Worm (Caenorhabditis elegans) whole organism, L4 larva: Measurements from ENCODE around the gene egl-10.

Experiments used
- F10B5.3 ChIP-seq: sonication (generic microtip); optimal IDR thresholded peaks from 2 replicates; lab custom pipeline; 2016; ENCODE audit warnings: mild to moderate bottlenecking, missing genetic modification characterization, missing compliant biosample characterization
- F37D6.2 ChIP-seq: sonication (generic microtip); optimal IDR thresholded peaks from 2 replicates; lab custom pipeline; 2016; ENCODE audit warnings: mild to moderate bottlenecking, missing genetic modification characterization, missing compliant biosample characterization
- F49E8.2 ChIP-seq: sonication (generic microtip); optimal IDR thresholded peaks from 2 replicates; lab custom pipeline; 2016; ENCODE audit warnings: missing compliant biosample characterization, mild to moderate bottlenecking, missing genetic modification characterization, borderline replicate concordance
- R02D3.7 ChIP-seq: fragments of 150-350 bp; sonication (generic microtip); optimal IDR thresholded peaks from 3 replicates; lab custom pipeline; 2014; ENCODE audit warnings: missing biosample characterization, missing genetic modification characterization
- T26A8.4 ChIP-seq: fragments of 200-800 bp; sonication (Bioruptor generic); IDR thresholded peaks from 2 replicates; pipeline ENCODE4 v1.3.6; 2022; ENCODE audit warnings: missing genetic modification characterization, missing compliant biosample characterization
- Y5F2A.4 ChIP-seq: fragments of 200-800 bp; sonication (Bioruptor generic); optimal IDR thresholded peaks from 2 replicates; lab custom pipeline; 2018; ENCODE audit warnings: mild to moderate bottlenecking, missing genetic modification characterization, missing compliant biosample characterization
- ZK337.2 ChIP-seq: fragments of 200-800 bp; sonication (Bioruptor generic); IDR thresholded peaks from 2 replicates; pipeline ENCODE4 v1.3.6; 2022; ENCODE audit warnings: missing genetic modification reagents, missing genetic modification characterization, missing compliant biosample characterization
- ZK546.5 ChIP-seq, 2 experiments: sonication (generic microtip); optimal IDR thresholded peaks; 2 replicates each; lab custom pipeline; 2017; ENCODE audit warnings: missing biosample characterization in 2 of 2, missing genetic modification characterization in 2 of 2
- aha-1 ChIP-seq: fragments of 150-350 bp; peaks from one replicate; lab custom pipeline; 2014; ENCODE audit warnings: missing biosample characterization, missing genetic modification characterization
- ceh-32 ChIP-seq: sonication (generic microtip); optimal IDR thresholded peaks from 2 replicates; lab custom pipeline; 2016; ENCODE audit warnings: mild to moderate bottlenecking, missing genetic modification characterization, missing compliant biosample characterization; ENCODE audit not compliant: poor library complexity
- ceh-82 ChIP-seq: sonication (generic microtip); optimal IDR thresholded peaks from 2 replicates; lab custom pipeline; 2017; ENCODE audit warnings: missing biosample characterization, missing genetic modification characterization
- ces-1 ChIP-seq: fragments of 150-350 bp; sonication (generic microtip); optimal IDR thresholded peaks from 4 replicates; lab custom pipeline; 2014; ENCODE audit warnings: missing biosample characterization, missing genetic modification reagents, missing genetic modification characterization
- ctbp-1 ChIP-seq: fragments of 200-800 bp; sonication (Bioruptor generic); IDR thresholded peaks from 2 replicates; pipeline ENCODE4 v1.3.6; 2022; ENCODE audit warnings: missing genetic modification reagents, missing genetic modification characterization, missing compliant biosample characterization
- daf-16 ChIP-seq, 3 experiments: sonication (generic microtip); optimal IDR thresholded peaks; 2 replicates each; lab custom pipeline; 2016 to 2017; ENCODE audit warnings: missing genetic modification characterization in 3 of 3, missing genetic modification reagents in 3 of 3, mild to moderate bottlenecking in 2 of 3, missing compliant biosample characterization in 2 of 3, missing biosample characterization in 1 of 3, moderate library complexity in 1 of 3
- daf-8 ChIP-seq: fragments of 200-800 bp; sonication (Bioruptor generic); IDR thresholded peaks from 2 replicates; pipeline ENCODE4 v1.3.6; 2022; ENCODE audit warnings: missing genetic modification characterization, missing compliant biosample characterization
- dpl-1 ChIP-seq: fragments of 150-350 bp; optimal IDR thresholded peaks from 2 replicates; lab custom pipeline; 2014; ENCODE audit warnings: missing biosample characterization, missing genetic modification reagents, missing genetic modification characterization
- hif-1 ChIP-seq, 2 experiments: sonication (generic microtip); optimal IDR thresholded peaks; 2 replicates each; lab custom pipeline; 2016 to 2017; ENCODE audit warnings: missing compliant biosample characterization in 2 of 2, missing genetic modification characterization in 2 of 2, missing genetic modification reagents in 2 of 2, missing genotype in 2 of 2, mild to moderate bottlenecking in 1 of 2
- hlh-11 ChIP-seq: fragments of 200-800 bp; sonication (Bioruptor generic); optimal IDR thresholded peaks from 2 replicates; lab custom pipeline; 2018; ENCODE audit warnings: mild to moderate bottlenecking, missing genetic modification characterization, missing compliant biosample characterization
- lin-1 ChIP-seq: fragments of 200-800 bp; sonication (Bioruptor generic); IDR thresholded peaks from 2 replicates; pipeline ENCODE4 v1.3.6; 2022; ENCODE audit warnings: missing genetic modification reagents, missing genetic modification characterization, missing compliant biosample characterization
- lin-15B ChIP-seq: fragments of 150-350 bp; sonication (generic microtip); optimal IDR thresholded peaks from 3 replicates; lab custom pipeline; 2014; ENCODE audit warnings: missing biosample characterization, missing genetic modification characterization
- lin-29 ChIP-seq: fragments of 200-800 bp; sonication (Bioruptor generic); IDR thresholded peaks from 2 replicates; pipeline ENCODE4 v1.3.6; 2022; ENCODE audit warnings: missing genetic modification reagents, missing genetic modification characterization, missing compliant biosample characterization
- lin-38 ChIP-seq: fragments of 200-800 bp; sonication (Bioruptor generic); IDR thresholded peaks from 2 replicates; pipeline ENCODE4 v1.3.6; 2022; ENCODE audit warnings: missing genetic modification reagents, missing genetic modification characterization, missing compliant biosample characterization
- madf-9 ChIP-seq: fragments of 200-800 bp; sonication (Bioruptor generic); conservative IDR thresholded peaks from 2 replicates; pipeline ENCODE4 v1.3.6; 2022; ENCODE audit warnings: missing genetic modification reagents, missing genetic modification characterization, missing compliant biosample characterization
- mdl-1 ChIP-seq, 2 experiments: fragments of 150-350 bp in 1 of 2; sonication (generic microtip) in 1 of 2; optimal IDR thresholded peaks; 2 replicates each; lab custom pipeline; 2014 to 2017; ENCODE audit warnings: missing biosample characterization in 2 of 2, missing genetic modification characterization in 2 of 2
- mxl-2 ChIP-seq: fragments of 200-800 bp; sonication (Bioruptor generic); conservative IDR thresholded peaks from 2 replicates; pipeline ENCODE4 v1.3.6; 2022; ENCODE audit warnings: missing genetic modification reagents, missing genetic modification characterization, missing compliant biosample characterization
- nhr-10 ChIP-seq: fragments of 150-350 bp; optimal IDR thresholded peaks from 2 replicates; lab custom pipeline; 2014; ENCODE audit warnings: missing biosample characterization, missing genetic modification characterization
- nhr-102 ChIP-seq: sonication (generic microtip); optimal IDR thresholded peaks from 2 replicates; lab custom pipeline; 2016; ENCODE audit warnings: mild to moderate bottlenecking, missing genetic modification characterization, moderate library complexity, missing compliant biosample characterization
- nhr-11 ChIP-seq: fragments of 150-350 bp; optimal IDR thresholded peaks from 2 replicates; lab custom pipeline; 2014; ENCODE audit warnings: missing biosample characterization, missing genetic modification characterization
- nhr-42 ChIP-seq: fragments of 200-800 bp; sonication (Bioruptor generic); IDR thresholded peaks from 2 replicates; pipeline ENCODE4 v1.3.6; 2022; ENCODE audit warnings: missing genetic modification characterization, missing compliant biosample characterization
- nhr-77 ChIP-seq: fragments of 150-350 bp; optimal IDR thresholded peaks from 2 replicates; lab custom pipeline; 2014; ENCODE audit warnings: missing biosample characterization, missing genetic modification characterization
- php-3 ChIP-seq: fragments of 200-800 bp; sonication (Bioruptor generic); IDR thresholded peaks from 2 replicates; pipeline ENCODE4 v1.3.6; 2022; ENCODE audit warnings: missing genetic modification reagents, missing genetic modification characterization, missing compliant biosample characterization
- sdz-12 ChIP-seq: fragments of 200-800 bp; sonication (Bioruptor generic); optimal IDR thresholded peaks from 2 replicates; lab custom pipeline; 2018; ENCODE audit warnings: mild to moderate bottlenecking, missing genetic modification characterization, missing compliant biosample characterization
- set-16 ChIP-seq: fragments of 200-800 bp; sonication (Bioruptor generic); IDR thresholded peaks from 2 replicates; pipeline ENCODE4 v1.3.6; 2022; ENCODE audit warnings: missing genetic modification reagents, missing genetic modification characterization, missing compliant biosample characterization
- snpc-1.2 ChIP-seq: fragments of 200-800 bp; sonication (Bioruptor generic); IDR thresholded peaks from 2 replicates; pipeline ENCODE4 v1.3.6; 2022; ENCODE audit warnings: missing genetic modification reagents, missing genetic modification characterization, missing compliant biosample characterization
- spr-1 ChIP-seq: sonication (generic microtip); optimal IDR thresholded peaks from 2 replicates; lab custom pipeline; 2016; ENCODE audit warnings: mild to moderate bottlenecking, missing genetic modification characterization, missing compliant biosample characterization
- spr-3 ChIP-seq: fragments of 200-800 bp; sonication (Bioruptor generic); optimal IDR thresholded peaks from 2 replicates; lab custom pipeline; 2018; ENCODE audit warnings: mild to moderate bottlenecking, missing genetic modification characterization, missing compliant biosample characterization
- unc-62 ChIP-seq, 3 experiments: fragments of 150-350 bp in 1 of 3; sonication (generic microtip); optimal IDR thresholded peaks in 2 of 3; peaks in 1 of 3; 1 replicate in 1 of 3; 2 replicates in 2 of 3; lab custom pipeline; 2014 to 2017; ENCODE audit warnings: missing biosample characterization in 3 of 3, missing genetic modification characterization in 3 of 3, missing genetic modification reagents in 3 of 3, missing genotype in 1 of 3
- vab-7 ChIP-seq: fragments of 200-800 bp; sonication (Bioruptor generic); IDR thresholded peaks from 2 replicates; pipeline ENCODE4 v1.3.6; 2022; ENCODE audit warnings: missing genetic modification reagents, missing genetic modification characterization, missing compliant biosample characterization
- zfp-3 ChIP-seq: fragments of 200-800 bp; sonication (Bioruptor generic); conservative IDR thresholded peaks from 2 replicates; pipeline ENCODE4 v1.3.6; 2022; ENCODE audit warnings: missing genetic modification reagents, missing genetic modification characterization, missing compliant biosample characterization
- ztf-11 ChIP-seq: fragments of 150-350 bp; optimal IDR thresholded peaks from 2 replicates; lab custom pipeline; 2014; ENCODE audit warnings: missing biosample characterization, missing genetic modification characterization
- ztf-7 ChIP-seq: fragments of 150-350 bp; optimal IDR thresholded peaks from 2 replicates; lab custom pipeline; 2014; ENCODE audit warnings: missing biosample characterization, missing genetic modification characterization

egl-10 gene

ce11 chrV:12478990-12479389 lies 16.2 kb upstream of the egl-10 start (continued):
- TF ChIP-seq nhr-42: no peak
- no peak for TF ChIP-seq snpc-1.2
- TF ChIP-seq ctbp-1: 0 out of 2 replicates have a peak, but pooled peaks have one; percentile 34
- TF ChIP-seq nhr-102: no peak
- no peak for TF ChIP-seq aha-1 (tag; lab: Kevin White, UChicago)
- TF ChIP-seq ZK546.5 (tag; optimal IDR thresholded peaks at IDR 0.05; lab: Kevin White, UChicago): no peak
- TF ChIP-seq vab-7 (GFP tag; lab: Robert Waterston, UW): no peak
- no peak for TF ChIP-seq ceh-32 (tag; lab: Kevin White, UChicago)
- TF ChIP-seq F37D6.2: no peak
- no peak for TF ChIP-seq mxl-2 (GFP tag; lab: Robert Waterston, UW)
- TF ChIP-seq nhr-10 (tag; lab: Kevin White, UChicago): no peak
- TF ChIP-seq R02D3.7 (tag; lab: Kevin White, UChicago): no peak
- no peak for TF ChIP-seq spr-1 (tag; lab: Kevin White, UChicago)
- TF ChIP-seq ceh-82 (tag; lab: Kevin White, UChicago): no peak
- no peak for TF ChIP-seq php-3
- TF ChIP-seq dpl-1: no peak

- TF ChIP-seq unc-62 (GFP tag; optimal IDR thresholded peaks at IDR 0.05 in 1 of 2; lab: Kevin White, UChicago) (peak in 1 of 2 experiments; percentile 41), unc-62 (tag; optimal IDR thresholded peaks at IDR 0.05; lab: Kevin White, UChicago) (no peak), T26A8.4 (GFP tag; lab: Robert Waterston, UW) (no peak), lin-1 (GFP tag; lab: Robert Waterston, UW) (no peak), aha-1 (tag; lab: Kevin White, UChicago) (peak; percentile 59)
These were observed 15.3 kb upstream of the egl-10 start, which contains the start of gene atn-1 for ce11 chrV:12478111-12478510. Gene atn-1 (plus strand): TSS chrV:12478411.

ce11 chrV:12477139-12477538 lies 14.3 kb upstream of the egl-10 start:
- TF ChIP-seq nhr-77 (tag; lab: Kevin White, UChicago) (no peak), lin-29 (GFP tag; lab: Robert Waterston, UW) (no peak), ztf-11 (tag; lab: Kevin White, UChicago) (no peak), lin-15B (tag; lab: Kevin White, UChicago) (no peak), ZK337.2 (no peak), hlh-11 (tag; lab: Kevin White, UChicago) (peak; percentile 50), unc-62 (GFP tag; optimal IDR thresholded peaks at IDR 0.05 in 1 of 2; lab: Kevin White, UChicago) (peak in 1 of 2 experiments; percentile 65), unc-62 (tag; optimal IDR thresholded peaks at IDR 0.05; lab: Kevin White, UChicago) (no peak), snpc-1.2 (no peak), lin-38 (GFP tag; lab: Robert Waterston, UW) (no peak), mdl-1 (tag; optimal IDR thresholded peaks at IDR 0.05; lab: Kevin White, UChicago) (no peak), ztf-7 (tag; lab: Kevin White, UChicago) (no peak), zfp-3 (0 out of 2 replicates have a peak, but pooled peaks have one; percentile 34), F49E8.2 (tag; lab: Kevin White, UChicago) (no peak), set-16 (GFP tag; lab: Robert Waterston, UW) (peak; percentile 54), daf-16 (GFP tag; optimal IDR thresholded peaks at IDR 0.05; lab: Kevin White, UChicago) (peak in 1 of 2 experiments; percentile 12), daf-16 (tag; optimal IDR thresholded peaks at IDR 0.05; lab: Kevin White, UChicago) (no peak), ces-1 (no peak), Y5F2A.4 (GFP tag; lab: Kevin White, UChicago) (no peak), daf-8 (GFP tag; lab: Robert Waterston, UW) (no peak), hif-1 (tag; optimal IDR thresholded peaks at IDR 0.05; lab: Kevin White, UChicago) (no peak), spr-3 (no peak), nhr-11 (peak; percentile 41), F10B5.3 (tag; lab: Kevin White, UChicago) (no peak), sdz-12 (no peak), ctbp-1 (0 out of 2 replicates have a peak, but pooled peaks have one; percentile 10), madf-9 (GFP tag; lab: Robert Waterston, UW) (peak; percentile 44; the same call in 1 of the 2 replicates)
